Worm (Caenorhabditis elegans) whole organism, young adult: ENCODE data around the gene K10H10.7.
A peak's percentile ranks its signal among the peaks of the same experiment; 100 is the strongest.

ENCODE experiments used
- B0261.1 ChIP-seq: sonication (generic microtip); optimal IDR thresholded peaks from 2 replicates; lab custom pipeline; 2016; ENCODE audit warnings: mild to moderate bottlenecking, missing genetic modification characterization, moderate library complexity, missing compliant biosample characterization
- D2030.7 ChIP-seq: fragments of 200-800 bp; sonication (Bioruptor generic); IDR thresholded peaks from 2 replicates; pipeline ENCODE4 v1.3.6; 2022; ENCODE audit warnings: missing genetic modification reagents, missing genetic modification characterization, missing compliant biosample characterization
- F22D6.2 ChIP-seq: sonication (generic microtip); optimal IDR thresholded peaks from 2 replicates; lab custom pipeline; 2016; ENCODE audit warnings: mild to moderate bottlenecking, missing genetic modification characterization, missing compliant biosample characterization
- F33H1.4 ChIP-seq: fragments of 200-800 bp; sonication (Bioruptor generic); IDR thresholded peaks from 2 replicates; pipeline ENCODE4 v1.3.6; 2022; ENCODE audit warnings: missing genetic modification reagents, missing genetic modification characterization, missing compliant biosample characterization
- F39B2.1 ChIP-seq: fragments of 200-800 bp; sonication (Bioruptor generic); IDR thresholded peaks from 2 replicates; pipeline ENCODE4 v1.3.6; 2022; ENCODE audit warnings: missing genetic modification reagents, missing genetic modification characterization, missing compliant biosample characterization
- F55B11.4 ChIP-seq: sonication (generic microtip); optimal IDR thresholded peaks from 2 replicates; lab custom pipeline; 2016; ENCODE audit warnings: missing compliant biosample characterization, missing genetic modification characterization, borderline replicate concordance; ENCODE audit not compliant: insufficient read depth
- F57A8.1 ChIP-seq: fragments of 200-800 bp; sonication (Bioruptor generic); optimal IDR thresholded peaks from 2 replicates; lab custom pipeline; 2018; ENCODE audit warnings: mild to moderate bottlenecking, missing genetic modification characterization, moderate library complexity, missing compliant biosample characterization
- K11D2.4 ChIP-seq: fragments of 200-800 bp; sonication (Bioruptor generic); IDR thresholded peaks from 2 replicates; pipeline ENCODE4 v1.3.6; 2022; ENCODE audit warnings: missing genetic modification reagents, missing genetic modification characterization, missing compliant biosample characterization
- Y79H2A.3 ChIP-seq: fragments of 200-800 bp; sonication (Bioruptor generic); conservative IDR thresholded peaks from 2 replicates; pipeline ENCODE4 v1.3.6; 2022; ENCODE audit warnings: missing genetic modification reagents, missing genetic modification characterization, missing compliant biosample characterization
- attf-6 ChIP-seq: fragments of 200-800 bp; sonication (Bioruptor generic); IDR thresholded peaks from 2 replicates; pipeline ENCODE4 v1.3.6; 2022; ENCODE audit warnings: missing genetic modification reagents, missing genetic modification characterization, missing compliant biosample characterization
- ceh-79 ChIP-seq: sonication (generic microtip); optimal IDR thresholded peaks from 2 replicates; lab custom pipeline; 2017; ENCODE audit warnings: mild to moderate bottlenecking, missing genetic modification characterization, missing compliant biosample characterization
- ceh-91 ChIP-seq: fragments of 200-800 bp; sonication (Bioruptor generic); IDR thresholded peaks from 2 replicates; pipeline ENCODE4 v1.3.6; 2022; ENCODE audit warnings: missing genetic modification reagents, missing genetic modification characterization, missing compliant biosample characterization
- efl-1 ChIP-seq: fragments of 150-350 bp; optimal IDR thresholded peaks from 2 replicates; lab custom pipeline; 2014; ENCODE audit warnings: missing biosample characterization, missing genetic modification reagents, missing genetic modification characterization
- egl-18 ChIP-seq: fragments of 200-800 bp; sonication (Bioruptor generic); IDR thresholded peaks from 2 replicates; pipeline ENCODE4 v1.3.6; 2022; ENCODE audit warnings: missing genetic modification reagents, missing genetic modification characterization, missing compliant biosample characterization
- lag-1 ChIP-seq: fragments of 200-800 bp; sonication (Bioruptor generic); IDR thresholded peaks from 2 replicates; pipeline ENCODE4 v1.3.6; 2022; ENCODE audit warnings: missing genetic modification reagents, missing genetic modification characterization, missing compliant biosample characterization
- let-526 ChIP-seq: fragments of 200-800 bp; sonication (Bioruptor generic); IDR thresholded peaks from 2 replicates; pipeline ENCODE4 v1.3.6; 2022; ENCODE audit warnings: missing genetic modification reagents, missing genetic modification characterization, missing compliant biosample characterization
- lin-26 ChIP-seq: fragments of 200-800 bp; sonication (Bioruptor generic); IDR thresholded peaks from 2 replicates; pipeline ENCODE4 v1.3.6; 2022; ENCODE audit warnings: missing genetic modification reagents, missing genetic modification characterization, missing compliant biosample characterization
- lin-35 ChIP-seq, 3 experiments: fragments of 150-350 bp in 2 of 3; sonication (generic microtip) in 1 of 3; optimal IDR thresholded peaks; 2 replicates each; lab custom pipeline; 2014 to 2018; ENCODE audit warnings: missing biosample characterization in 3 of 3, missing genetic modification characterization in 3 of 3, missing genetic modification reagents in 3 of 3
- lin-54 ChIP-seq: fragments of 200-800 bp; sonication (Bioruptor generic); optimal IDR thresholded peaks from 2 replicates; lab custom pipeline; 2018; ENCODE audit warnings: mild to moderate bottlenecking, missing genetic modification characterization, missing compliant biosample characterization
- lsl-1 ChIP-seq: fragments of 200-800 bp; sonication (Bioruptor generic); optimal IDR thresholded peaks from 2 replicates; lab custom pipeline; 2018; ENCODE audit warnings: mild to moderate bottlenecking, missing genetic modification characterization, moderate library complexity, missing compliant biosample characterization
- lsy-27 ChIP-seq: sonication (generic microtip); optimal IDR thresholded peaks from 2 replicates; lab custom pipeline; 2017; ENCODE audit warnings: missing genetic modification characterization, mild to moderate bottlenecking, missing compliant biosample characterization, antibody characterized with exemption, missing genotype, borderline replicate concordance; ENCODE audit not compliant: insufficient read depth
- madf-10 ChIP-seq: sonication (generic microtip); optimal IDR thresholded peaks from 2 replicates; lab custom pipeline; 2016; ENCODE audit warnings: mild to moderate bottlenecking, missing genetic modification characterization, missing compliant biosample characterization
- madf-3 ChIP-seq: fragments of 200-800 bp; sonication (Bioruptor generic); IDR thresholded peaks from 2 replicates; pipeline ENCODE4 v1.3.6; 2022; ENCODE audit warnings: missing genetic modification reagents, missing genetic modification characterization, missing compliant biosample characterization
- madf-6 ChIP-seq: fragments of 200-800 bp; sonication (Bioruptor generic); IDR thresholded peaks from 2 replicates; pipeline ENCODE4 v1.3.6; 2022; ENCODE audit warnings: missing genetic modification reagents, missing genetic modification characterization, missing compliant biosample characterization
- madf-8 ChIP-seq: fragments of 200-800 bp; sonication (Bioruptor generic); conservative IDR thresholded peaks from 2 replicates; pipeline ENCODE4 v1.3.6; 2022; ENCODE audit warnings: missing genetic modification reagents, missing genetic modification characterization, missing compliant biosample characterization
- mcd-1 ChIP-seq: fragments of 200-800 bp; sonication (Bioruptor generic); IDR thresholded peaks from 2 replicates; pipeline ENCODE4 v1.3.6; 2022; ENCODE audit warnings: missing genetic modification reagents, missing genetic modification characterization, missing compliant biosample characterization
- nhr-27 ChIP-seq: fragments of 200-800 bp; sonication (Bioruptor generic); optimal IDR thresholded peaks from 2 replicates; lab custom pipeline; 2018; ENCODE audit warnings: mild to moderate bottlenecking, missing genetic modification characterization, moderate library complexity, missing compliant biosample characterization
- pbrm-1 ChIP-seq: fragments of 200-800 bp; sonication (Bioruptor generic); IDR thresholded peaks from 2 replicates; pipeline ENCODE4 v1.3.6; 2022; ENCODE audit warnings: missing genetic modification reagents, missing genetic modification characterization, missing compliant biosample characterization
- pha-4 ChIP-seq: fragments of 150-350 bp; sonication (generic microtip); optimal IDR thresholded peaks from 2 replicates; lab custom pipeline; 2014; ENCODE audit warnings: missing biosample characterization, missing genetic modification reagents, missing genetic modification characterization
- sdz-38 ChIP-seq: sonication (generic microtip); optimal IDR thresholded peaks from 2 replicates; lab custom pipeline; 2016; ENCODE audit warnings: missing genotype, missing genetic modification characterization, missing compliant biosample characterization
- snpc-1.3 ChIP-seq: sonication (generic microtip); optimal IDR thresholded peaks from 2 replicates; lab custom pipeline; 2017; ENCODE audit warnings: missing genetic modification characterization, mild to moderate bottlenecking, missing compliant biosample characterization, antibody characterized with exemption, moderate library complexity, missing genotype, missing genetic modification reagents; ENCODE audit not compliant: insufficient read depth
- snpc-3.4 ChIP-seq: sonication (generic microtip); optimal IDR thresholded peaks from 2 replicates; lab custom pipeline; 2017; ENCODE audit warnings: missing genetic modification characterization, mild to moderate bottlenecking, missing compliant biosample characterization, antibody characterized with exemption, moderate library complexity, missing genotype, missing genetic modification reagents
- snpc-4 ChIP-seq, 5 experiments: fragments of 150-350 bp in 1 of 5; sonication (generic microtip) in 4 of 5; optimal IDR thresholded peaks; 2 replicates each; lab custom pipeline; 2014 to 2018; ENCODE audit warnings: missing genetic modification characterization in 5 of 5, missing biosample characterization in 3 of 5, antibody characterized with exemption in 2 of 5, mild to moderate bottlenecking in 2 of 5, missing compliant biosample characterization in 2 of 5, missing genotype in 2 of 5, moderate library complexity in 2 of 5, missing genetic modification reagents in 1 of 5
- somi-1 ChIP-seq: fragments of 200-800 bp; sonication (Bioruptor generic); optimal IDR thresholded peaks from 2 replicates; lab custom pipeline; 2018; ENCODE audit warnings: mild to moderate bottlenecking, missing genetic modification characterization, missing compliant biosample characterization
- xnd-1 ChIP-seq: sonication (generic microtip); optimal IDR thresholded peaks from 2 replicates; lab custom pipeline; 2016; ENCODE audit warnings: missing genotype, missing genetic modification reagents, missing genetic modification characterization, missing compliant biosample characterization
- zim-3 ChIP-seq: sonication (generic microtip); optimal IDR thresholded peaks from 2 replicates; lab custom pipeline; 2017; ENCODE audit warnings: mild to moderate bottlenecking, missing genetic modification characterization, moderate library complexity, missing compliant biosample characterization

Gene K10H10.7

DNA sequence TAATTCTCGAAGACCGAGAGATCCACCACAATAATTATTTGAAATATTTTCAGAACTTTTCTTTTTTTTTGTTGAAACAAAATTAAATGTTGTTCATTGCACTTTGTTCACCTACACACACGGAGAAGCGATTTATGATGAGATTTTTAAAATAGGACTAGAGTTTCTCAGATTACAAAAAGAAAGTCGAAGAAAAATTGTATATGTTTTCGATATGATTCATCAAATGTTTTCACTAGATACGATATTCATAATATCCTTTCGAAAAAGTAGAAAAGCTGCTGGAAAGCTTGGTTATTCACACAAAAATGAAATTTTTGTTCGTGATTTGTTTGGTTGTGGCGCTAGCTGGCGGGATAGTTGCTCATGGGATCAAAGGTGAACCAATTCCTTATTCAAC lies 17.6 kb upstream of the K10H10.7 start, which contains the start of gene F57C2.4:
F57C2.4 (plus strand) TSS at position 301 of the 400 bp plus-strand sequence.
- TF ChIP-seq ceh-79 (tag; lab: Kevin White, UChicago) (no peak), madf-3 (GFP tag; lab: Robert Waterston, UW) (no peak), pbrm-1 (no peak), lag-1 (no peak), madf-10 (tag; lab: Kevin White, UChicago) (no peak), lin-26 (GFP tag; lab: Robert Waterston, UW) (no peak), lin-35 (GFP tag; optimal IDR thresholded peaks at IDR 0.05; lab: Kevin White, UChicago) (no peak), somi-1 (GFP tag; lab: Kevin White, UChicago) (no peak), let-526 (GFP tag; lab: Robert Waterston, UW) (no peak), mcd-1 (GFP tag; lab: Robert Waterston, UW) (no peak), nhr-27 (tag; lab: Kevin White, UChicago) (no peak)
- TF ChIP-seq, all 124 proteins: peak for 0

DNA sequence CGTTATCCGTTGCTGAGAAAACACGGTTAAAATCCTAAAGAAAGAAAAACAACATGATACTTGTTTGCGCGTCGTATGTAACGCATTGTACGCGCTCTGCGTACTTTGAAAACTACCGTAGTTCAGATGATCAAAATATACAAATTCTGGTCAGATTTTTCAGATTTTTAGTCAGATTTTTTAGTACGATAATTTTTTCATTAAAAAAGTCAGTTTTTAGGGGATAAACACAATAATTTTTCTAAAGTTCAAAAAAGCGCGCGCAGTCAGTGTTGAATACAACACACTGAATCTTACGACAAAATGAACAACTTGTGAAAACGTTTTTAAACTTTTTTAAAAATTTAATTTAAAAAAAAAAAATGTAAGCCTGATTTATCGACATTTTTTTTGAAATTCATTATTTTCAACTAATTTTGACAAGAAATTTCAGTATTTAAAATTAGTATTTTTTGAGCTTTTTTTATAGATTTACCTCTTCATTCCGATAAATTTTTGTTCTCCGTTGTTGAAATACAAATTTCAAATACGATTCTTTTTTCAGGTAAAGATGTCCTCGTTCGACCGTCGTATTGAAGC lies 16.3 kb upstream of the K10H10.7 start, which contains the start of gene pot-2:
pot-2 (plus strand) TSS at position 529 of the 579 bp plus-strand sequence.
- no peak for TF ChIP-seq K11D2.4 (GFP tag; lab: Robert Waterston, UW)
- peak; percentile 80 for TF ChIP-seq madf-6 (GFP tag; lab: Robert Waterston, UW)
- TF ChIP-seq sdz-38 (tag; lab: Kevin White, UChicago), result no peak
- no peak for TF ChIP-seq F22D6.2 (tag; lab: Kevin White, UChicago)
- TF ChIP-seq F39B2.1 (GFP tag; lab: Robert Waterston, UW), result no peak
- no peak for TF ChIP-seq attf-6 (GFP tag; lab: Robert Waterston, UW)
- no peak for TF ChIP-seq F55B11.4 (tag; lab: Kevin White, UChicago)
- TF ChIP-seq F33H1.4, result 0 out of 2 replicates have a peak, but pooled peaks have one; percentile 17
- no peak for TF ChIP-seq lsy-27 (tag; lab: Kevin White, UChicago)
- TF ChIP-seq egl-18 (GFP tag; lab: Robert Waterston, UW), result no peak
- TF ChIP-seq snpc-1.3, result peak; percentile 16
- TF ChIP-seq efl-1 (GFP tag; lab: Kevin White, UChicago), result peak; percentile 75
- 0 out of 2 replicates have a peak, but pooled peaks have one; percentile 13 for TF ChIP-seq ceh-91 (GFP tag; lab: Robert Waterston, UW)
- TF ChIP-seq pha-4 (tag; lab: Kevin White, UChicago), result no peak
- TF ChIP-seq F57A8.1 (GFP tag; lab: Kevin White, UChicago), result no peak
- no peak for TF ChIP-seq B0261.1 (tag; lab: Kevin White, UChicago)
- peak; percentile 49 for TF ChIP-seq xnd-1 (tag; lab: Kevin White, UChicago)
- TF ChIP-seq snpc-4 (GFP tag; optimal IDR thresholded peaks at IDR 0.05; lab: Kevin White, UChicago), result no peak
- no peak for TF ChIP-seq snpc-4 (tag; optimal IDR thresholded peaks at IDR 0.05; lab: Kevin White, UChicago)
- TF ChIP-seq ceh-79 (tag; lab: Kevin White, UChicago), result no peak
- no peak for TF ChIP-seq Y79H2A.3 (GFP tag; lab: Robert Waterston, UW)
- TF ChIP-seq zim-3, result no peak
- peak; percentile 26 for TF ChIP-seq lin-54
- TF ChIP-seq D2030.7 (GFP tag; lab: Robert Waterston, UW), result peak; percentile 50; the same call in 1 of the 2 replicates
- TF ChIP-seq madf-8 (GFP tag; lab: Robert Waterston, UW), result peak; percentile 58
- TF ChIP-seq lsl-1, result peak; percentile 87
- no peak for TF ChIP-seq snpc-3.4 (tag; lab: Kevin White, UChicago)
